Worm (Caenorhabditis elegans) whole organism, early embryonic: Measurements from ENCODE around the gene npr-43.

Experiments
- ama-1 ChIP-seq: fragments of 150-350 bp; optimal IDR thresholded peaks from 2 replicates; lab custom pipeline; 2014
- ceh-13 ChIP-seq: fragments of 200-800 bp; sonication (Bioruptor generic); optimal IDR thresholded peaks from 2 replicates; lab custom pipeline; 2018; ENCODE audit warnings: mild to moderate bottlenecking, missing genetic modification characterization, missing compliant biosample characterization

DNA sequence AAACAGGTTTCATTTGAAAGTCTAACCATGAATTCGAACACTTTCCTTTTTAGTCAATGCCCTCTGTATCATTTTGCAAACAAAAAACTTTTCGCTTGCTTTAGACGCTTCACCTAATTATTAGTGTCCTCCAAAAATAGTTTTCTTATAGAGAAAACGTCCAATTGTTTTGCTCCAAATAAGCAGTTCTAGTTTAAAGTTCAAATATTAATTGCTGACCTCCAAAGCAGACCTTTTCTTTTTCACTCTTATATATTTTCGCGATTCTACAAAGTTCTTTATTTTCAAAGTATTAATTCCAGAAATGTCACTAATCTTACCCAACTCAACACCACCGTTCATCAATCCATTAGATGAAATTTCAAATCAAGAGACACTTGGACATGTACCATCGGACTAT is 29.9 kb upstream of the npr-43 start, which contains the start of gene gnrr-2:
- TF ChIP-seq ama-1 (lab: Kevin White, UChicago), result no peak
- TF ChIP-seq ceh-13 (GFP tag; lab: Kevin White, UChicago), result no peak
